Worm (Caenorhabditis elegans) whole organism, late embryonic: ENCODE data around the gene irld-39.

Source experiments
- C08G9.2 ChIP-seq: sonication (generic microtip); optimal IDR thresholded peaks from 2 replicates; lab custom pipeline; 2016; ENCODE audit warnings: mild to moderate bottlenecking, missing genetic modification characterization, moderate library complexity, missing compliant biosample characterization
- C38D4.7 ChIP-seq: fragments of 200-800 bp; sonication (Bioruptor generic); optimal IDR thresholded peaks from 2 replicates; lab custom pipeline; 2018; ENCODE audit warnings: mild to moderate bottlenecking, missing genetic modification characterization, moderate library complexity, missing compliant biosample characterization
- F13H6.1 ChIP-seq: sonication (generic microtip); optimal IDR thresholded peaks from 2 replicates; lab custom pipeline; 2016; ENCODE audit warnings: missing genetic modification characterization, missing compliant biosample characterization
- K09A11.1 ChIP-seq: sonication (generic microtip); optimal IDR thresholded peaks from 2 replicates; lab custom pipeline; 2017; ENCODE audit warnings: antibody characterized with exemption, mild to moderate bottlenecking, missing genetic modification characterization, missing compliant biosample characterization; ENCODE audit not compliant: insufficient read depth
- T23F11.4 ChIP-seq: fragments of 200-800 bp; sonication (Bioruptor generic); optimal IDR thresholded peaks from 2 replicates; lab custom pipeline; 2018; ENCODE audit warnings: mild to moderate bottlenecking, missing genetic modification characterization, missing compliant biosample characterization
- Y22D7AL.16 ChIP-seq: sonication (generic microtip); optimal IDR thresholded peaks from 2 replicates; lab custom pipeline; 2016; ENCODE audit warnings: missing genetic modification characterization, missing compliant biosample characterization
- ahr-1 ChIP-seq: sonication (generic microtip); optimal IDR thresholded peaks from 2 replicates; lab custom pipeline; 2016; ENCODE audit warnings: missing genetic modification characterization, missing compliant biosample characterization
- ceh-14 ChIP-seq: sonication (generic microtip); optimal IDR thresholded peaks from 2 replicates; lab custom pipeline; 2016; ENCODE audit warnings: missing genotype, missing genetic modification characterization, missing compliant biosample characterization
- ceh-18 ChIP-seq: sonication (generic microtip); optimal IDR thresholded peaks from 2 replicates; lab custom pipeline; 2016; ENCODE audit warnings: missing genetic modification characterization, missing compliant biosample characterization
- ceh-19 ChIP-seq: fragments of 200-800 bp; sonication (Bioruptor generic); optimal IDR thresholded peaks from 2 replicates; lab custom pipeline; 2018; ENCODE audit warnings: mild to moderate bottlenecking, missing genetic modification characterization, missing compliant biosample characterization
- ceh-45 ChIP-seq: fragments of 200-800 bp; sonication (Bioruptor generic); IDR thresholded peaks from 2 replicates; pipeline ENCODE4 v1.3.6; 2022; ENCODE audit warnings: missing genetic modification reagents, missing genetic modification characterization, missing compliant biosample characterization
- ceh-48 ChIP-seq: sonication (generic microtip); optimal IDR thresholded peaks from 2 replicates; lab custom pipeline; 2016; ENCODE audit warnings: missing genetic modification characterization, inconsistent platforms, missing compliant biosample characterization
- ceh-6 ChIP-seq: fragments of 200-800 bp; sonication (Bioruptor generic); optimal IDR thresholded peaks from 2 replicates; lab custom pipeline; 2018; ENCODE audit warnings: mild to moderate bottlenecking, missing genetic modification characterization, missing compliant biosample characterization
- elt-4 ChIP-seq: sonication (generic microtip); optimal IDR thresholded peaks from 2 replicates; lab custom pipeline; 2016; ENCODE audit warnings: missing genetic modification characterization, missing compliant biosample characterization
- fax-1 ChIP-seq: sonication (generic microtip); optimal IDR thresholded peaks from 2 replicates; lab custom pipeline; 2016; ENCODE audit warnings: missing genotype, missing genetic modification characterization, missing compliant biosample characterization
- fkh-10 ChIP-seq: fragments of 150-350 bp; optimal IDR thresholded peaks from 2 replicates; lab custom pipeline; 2014; ENCODE audit warnings: missing biosample characterization, missing genetic modification reagents, missing genetic modification characterization
- hlh-13 ChIP-seq: fragments of 200-800 bp; sonication (Bioruptor generic); optimal IDR thresholded peaks from 2 replicates; lab custom pipeline; 2018; ENCODE audit warnings: mild to moderate bottlenecking, missing genetic modification characterization, missing compliant biosample characterization
- hlh-30 ChIP-seq: sonication (generic microtip); optimal IDR thresholded peaks from 2 replicates; lab custom pipeline; 2017; ENCODE audit warnings: antibody characterized with exemption, missing genetic modification characterization, missing compliant biosample characterization; ENCODE audit not compliant: insufficient read depth
- hlh-6 ChIP-seq: sonication (generic microtip); optimal IDR thresholded peaks from 2 replicates; lab custom pipeline; 2016; ENCODE audit warnings: missing genotype, missing genetic modification characterization, missing compliant biosample characterization
- hlh-8 ChIP-seq: sonication (generic microtip); optimal IDR thresholded peaks from 2 replicates; lab custom pipeline; 2016; ENCODE audit warnings: missing genotype, missing genetic modification characterization, missing compliant biosample characterization
- lim-6 ChIP-seq: sonication (generic microtip); optimal IDR thresholded peaks from 2 replicates; lab custom pipeline; 2016; ENCODE audit warnings: missing genetic modification characterization, missing compliant biosample characterization
- nhr-11 ChIP-seq: fragments of 150-350 bp; optimal IDR thresholded peaks from 2 replicates; lab custom pipeline; 2014; ENCODE audit warnings: missing biosample characterization, missing genetic modification characterization
- nhr-232 ChIP-seq: sonication (generic microtip); optimal IDR thresholded peaks from 2 replicates; lab custom pipeline; 2016; ENCODE audit warnings: missing genetic modification characterization, missing compliant biosample characterization
- npax-4 ChIP-seq: sonication (generic microtip); optimal IDR thresholded peaks from 2 replicates; lab custom pipeline; 2016; ENCODE audit warnings: missing genetic modification characterization, missing compliant biosample characterization
- pag-3 ChIP-seq: sonication (generic microtip); optimal IDR thresholded peaks from 2 replicates; lab custom pipeline; 2016; ENCODE audit warnings: missing compliant biosample characterization, missing genetic modification characterization, borderline replicate concordance
- pha-2 ChIP-seq: sonication (generic microtip); optimal IDR thresholded peaks from 2 replicates; lab custom pipeline; 2017; ENCODE audit warnings: mild to moderate bottlenecking, missing genetic modification characterization, missing compliant biosample characterization
- pha-4 ChIP-seq: fragments of 150-350 bp; optimal IDR thresholded peaks from 2 replicates; lab custom pipeline; 2018; ENCODE audit warnings: missing biosample characterization, missing genetic modification reagents, missing genetic modification characterization
- pqm-1 ChIP-seq: sonication (generic microtip); optimal IDR thresholded peaks from 2 replicates; lab custom pipeline; 2016; ENCODE audit warnings: missing genetic modification characterization, missing compliant biosample characterization
- pros-1 ChIP-seq: fragments of 150-350 bp; optimal IDR thresholded peaks from 2 replicates; lab custom pipeline; 2014; ENCODE audit warnings: missing biosample characterization, missing genetic modification reagents, missing genetic modification characterization
- ref-2 ChIP-seq: sonication (generic microtip); optimal IDR thresholded peaks from 2 replicates; lab custom pipeline; 2016; ENCODE audit warnings: missing genetic modification characterization, missing compliant biosample characterization
- rnt-1 ChIP-seq: sonication (generic microtip); optimal IDR thresholded peaks from 2 replicates; lab custom pipeline; 2016; ENCODE audit warnings: missing genetic modification characterization, missing compliant biosample characterization
- sdc-2 ChIP-seq: sonication (generic microtip); optimal IDR thresholded peaks from 2 replicates; lab custom pipeline; 2016; ENCODE audit warnings: missing genotype, missing genetic modification characterization, missing compliant biosample characterization
- sox-2 ChIP-seq: fragments of 200-800 bp; sonication (Bioruptor generic); IDR thresholded peaks from 2 replicates; pipeline ENCODE4 v1.3.6; 2022; ENCODE audit warnings: missing genetic modification reagents, missing genetic modification characterization, missing compliant biosample characterization
- syd-9 ChIP-seq: sonication (generic microtip); optimal IDR thresholded peaks from 2 replicates; lab custom pipeline; 2016; ENCODE audit warnings: mild to moderate bottlenecking, missing genetic modification characterization, moderate library complexity, missing compliant biosample characterization
- tbx-2 ChIP-seq: sonication (generic microtip); optimal IDR thresholded peaks from 2 replicates; lab custom pipeline; 2016; ENCODE audit warnings: missing genetic modification characterization, missing compliant biosample characterization
- zip-5 ChIP-seq: sonication (generic microtip); optimal IDR thresholded peaks from 2 replicates; lab custom pipeline; 2016; ENCODE audit warnings: missing genetic modification characterization, missing compliant biosample characterization

irld-39 gene

DNA sequence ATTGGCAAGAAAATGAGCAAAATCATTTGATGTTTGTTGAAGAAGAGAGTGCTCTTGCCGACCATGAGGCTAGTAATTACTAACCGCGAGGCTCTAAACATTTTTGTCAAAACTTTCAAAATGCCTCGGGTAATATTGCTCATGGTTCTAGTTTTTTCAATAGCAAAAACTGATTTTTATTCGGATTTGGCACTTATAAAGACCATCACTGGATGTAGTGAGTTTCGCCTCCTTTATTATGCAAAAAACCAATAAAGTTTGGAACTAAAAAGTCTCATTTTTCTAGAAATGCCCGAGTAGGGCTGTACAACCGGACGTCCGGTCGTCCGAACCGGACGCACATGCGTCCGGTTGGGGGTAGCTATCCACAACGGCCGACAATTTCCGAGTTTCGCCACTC lies at the start of gene irld-39, which contains the start of gene hpa-1:
irld-39 (plus strand) TSS at position 121 of the 400 bp plus-strand sequence.
hpa-1 (minus strand) TSS at position 101 of the 400 bp plus-strand sequence.
- TF ChIP-seq elt-4 (tag; lab: Kevin White, UChicago) (no peak), Y22D7AL.16 (tag; lab: Kevin White, UChicago) (no peak), C08G9.2 (tag; lab: Kevin White, UChicago) (no peak), F13H6.1 (tag; lab: Kevin White, UChicago) (no peak), C38D4.7 (no peak), syd-9 (tag; lab: Kevin White, UChicago) (no peak), pag-3 (tag; lab: Kevin White, UChicago) (no peak), pha-4 (no peak), nhr-232 (tag; lab: Kevin White, UChicago) (no peak), hlh-6 (tag; lab: Kevin White, UChicago) (no peak)

DNA sequence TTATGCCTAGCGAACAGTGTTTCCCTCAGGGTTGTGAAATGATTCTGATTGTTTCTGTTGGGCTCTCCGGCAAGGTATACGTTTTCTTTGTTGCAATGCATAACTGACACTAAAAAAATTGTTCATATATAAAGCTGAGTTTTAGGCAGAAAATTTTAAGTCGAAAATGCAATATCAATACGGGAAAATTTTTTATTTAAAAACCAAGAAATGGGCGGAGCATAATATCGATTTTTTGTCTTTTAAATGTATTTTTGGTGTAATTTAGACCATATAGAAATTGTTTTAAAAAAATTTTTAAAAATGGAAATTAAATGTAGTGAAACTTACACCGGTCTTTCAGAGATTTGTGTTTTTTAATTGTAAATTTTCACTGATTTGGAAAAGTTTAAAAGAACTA lies 48.4 kb upstream of the irld-39 start, which contains the start of gene Y105C5B.1413:
Y105C5B.1413 (minus strand) TSS at position 101 of the 400 bp plus-strand sequence.
- TF ChIP-seq sdc-2: no peak
- no peak for TF ChIP-seq C38D4.7

DNA sequence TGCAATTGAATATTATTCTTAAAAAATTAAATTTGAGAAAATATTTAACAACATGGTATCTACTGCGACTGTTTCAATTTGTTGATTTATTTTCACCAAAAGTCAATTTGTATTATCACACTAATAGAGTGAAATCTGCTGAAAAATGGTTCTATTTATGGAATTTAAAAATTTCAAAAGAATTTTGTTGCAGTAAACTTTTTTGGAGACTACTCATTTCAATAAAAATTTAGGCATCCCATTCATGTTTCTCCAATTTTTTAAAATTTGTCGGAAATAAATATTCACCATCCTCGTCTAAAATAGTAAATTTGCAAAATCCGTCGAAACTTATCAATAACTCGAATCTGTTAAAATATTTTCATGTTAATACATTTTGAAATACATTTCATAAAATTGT lies 46.9 kb upstream of the irld-39 start:
- TF ChIP-seq pros-1 (tag; lab: Kevin White, UChicago) (no peak), ceh-19 (GFP tag; lab: Kevin White, UChicago) (no peak)

DNA sequence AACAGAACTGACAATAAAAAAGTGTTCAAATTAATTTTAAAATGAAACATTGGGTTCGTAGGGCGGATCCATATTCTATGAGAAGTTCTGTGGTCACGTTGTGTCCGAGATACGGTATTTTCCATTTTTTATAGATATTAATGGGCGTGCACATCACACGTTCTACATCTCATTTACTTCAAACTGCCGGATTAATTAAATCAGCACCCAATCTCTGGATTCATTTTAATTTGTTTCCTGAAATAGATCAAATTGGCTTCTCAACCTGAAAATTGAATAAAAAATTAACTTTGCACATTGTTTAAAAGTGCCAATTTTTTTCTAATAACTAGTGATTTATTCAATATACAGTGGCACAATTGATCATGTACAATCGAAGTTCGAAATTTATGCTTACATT lies 41.4 kb upstream of the irld-39 start:
- TF ChIP-seq ceh-14 (tag; lab: Kevin White, UChicago) (no peak), ceh-45 (no peak)
- TF ChIP-seq, all 69 proteins: peak for 0

DNA sequence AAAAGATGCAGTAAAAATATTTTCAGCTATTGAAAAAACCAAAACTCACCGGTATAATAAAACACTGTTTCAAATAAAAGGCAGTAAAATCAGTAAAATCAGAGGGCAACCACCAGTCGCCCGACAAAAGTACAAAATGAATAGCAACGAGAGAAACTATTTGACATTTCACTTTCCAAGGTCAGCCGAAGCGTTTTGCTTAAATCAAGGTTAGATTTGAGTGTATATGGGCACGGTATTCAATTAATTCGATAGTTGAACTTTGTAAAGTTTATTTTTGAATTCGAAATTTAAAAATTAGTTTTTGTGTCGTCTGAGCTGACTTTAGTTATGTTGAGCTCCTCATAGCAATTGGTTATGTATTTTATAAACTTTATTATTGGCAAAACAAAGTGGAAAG lies 40.2 kb upstream of the irld-39 start:
- TF ChIP-seq sox-2: no peak
- no peak for TF ChIP-seq tbx-2 (tag; lab: Kevin White, UChicago)
- TF ChIP-seq hlh-13: no peak
- no peak for TF ChIP-seq hlh-6 (tag; lab: Kevin White, UChicago)
- no peak for TF ChIP-seq lim-6 (tag; lab: Kevin White, UChicago)
- no peak for TF ChIP-seq fkh-10 (GFP tag; lab: Kevin White, UChicago)
- TF ChIP-seq nhr-11 (tag; lab: Kevin White, UChicago): no peak
- TF ChIP-seq K09A11.1: no peak
- no peak for TF ChIP-seq ahr-1 (tag; lab: Kevin White, UChicago)
- no peak for TF ChIP-seq hlh-8 (tag; lab: Kevin White, UChicago)
- TF ChIP-seq npax-4 (tag; lab: Kevin White, UChicago): no peak
- TF ChIP-seq T23F11.4 (GFP tag; lab: Kevin White, UChicago): no peak
- no peak for TF ChIP-seq pha-2 (tag; lab: Kevin White, UChicago)
- no peak for TF ChIP-seq ceh-18 (tag; lab: Kevin White, UChicago)
- TF ChIP-seq hlh-30 (tag; lab: Kevin White, UChicago): no peak
- TF ChIP-seq rnt-1 (tag; lab: Kevin White, UChicago): no peak
- TF ChIP-seq, all 69 proteins: peak for 0

DNA sequence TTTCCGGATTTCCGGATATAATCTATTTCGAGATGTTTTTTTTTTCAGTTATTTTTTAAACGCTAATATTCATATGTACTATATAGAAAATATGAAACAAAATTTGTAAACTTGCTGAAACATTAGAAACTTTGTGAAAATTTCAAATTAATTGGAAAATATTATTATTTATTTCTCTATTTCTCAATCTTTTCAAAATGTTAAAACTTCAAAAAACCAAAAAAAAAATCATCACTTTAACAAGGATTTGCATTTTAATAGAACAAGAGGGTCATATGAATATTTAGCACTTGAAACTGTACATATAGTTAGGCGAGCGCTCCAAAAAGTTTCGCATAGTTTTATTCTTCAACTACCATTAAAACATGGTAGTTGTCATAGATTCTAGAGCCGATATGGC lies 36.2 kb upstream of the irld-39 start, which contains the start of gene Y7A9A.1:
Y7A9A.1 (plus strand) TSS at position 301 of the 400 bp plus-strand sequence.
- TF ChIP-seq ceh-48: no peak
- TF ChIP-seq Y22D7AL.16 (tag; lab: Kevin White, UChicago): no peak
- TF ChIP-seq ceh-6 (GFP tag; lab: Kevin White, UChicago): no peak
- TF ChIP-seq fax-1: no peak
- no peak for TF ChIP-seq ref-2 (tag; lab: Kevin White, UChicago)
- TF ChIP-seq sdc-2: no peak
- no peak for TF ChIP-seq zip-5 (tag; lab: Kevin White, UChicago)
- TF ChIP-seq hlh-8 (tag; lab: Kevin White, UChicago): no peak
- no peak for TF ChIP-seq pqm-1 (tag; lab: Kevin White, UChicago)
- TF ChIP-seq, all 69 proteins: peak for 0
